Fruit fly (Drosophila melanogaster) whole organism, embryonic: ENCODE results near the gene CG33269.
A peak's percentile ranks its signal among the peaks of the same experiment; 100 is the strongest.

Experiments used
- ATbp ChIP-seq: fragments of 200-800 bp; sonication (Bioruptor generic); optimal IDR thresholded peaks from 2 replicates; lab custom pipeline; 2017; ENCODE audit warnings: missing biosample characterization, mild to moderate bottlenecking, missing genetic modification characterization, missing genetic modification reagents
- Antp ChIP-seq: fragments of 200-800 bp; sonication (Bioruptor generic); optimal IDR thresholded peaks from 3 replicates; lab custom pipeline; 2016; ENCODE audit warnings: missing biosample characterization, missing genetic modification characterization
- Atf-2 ChIP-seq: fragments of 200-800 bp; sonication (Bioruptor generic); optimal IDR thresholded peaks from 2 replicates; lab custom pipeline; 2016; ENCODE audit warnings: missing biosample characterization, missing genetic modification characterization
- BEAF-32 ChIP-seq: fragments of 200-800 bp; sonication (Bioruptor generic); optimal IDR thresholded peaks from 3 replicates; lab custom pipeline; 2017; ENCODE audit warnings: missing biosample characterization, missing genetic modification characterization, mild to moderate bottlenecking, moderate library complexity, missing genetic modification reagents
- BtbVII ChIP-seq: fragments of 200-800 bp; sonication (Bioruptor generic); optimal IDR thresholded peaks from 3 replicates; lab custom pipeline; 2017; ENCODE audit warnings: missing biosample characterization, mild to moderate bottlenecking, missing genetic modification characterization
- CG12942 ChIP-seq: fragments of 200-800 bp; sonication (Bioruptor generic); optimal IDR thresholded peaks from 3 replicates; lab custom pipeline; 2016; ENCODE audit warnings: missing biosample characterization, missing genetic modification characterization
- CG13894 ChIP-seq: fragments of 200-800 bp; sonication (Bioruptor generic); optimal IDR thresholded peaks from 3 replicates; lab custom pipeline; 2018; ENCODE audit warnings: missing biosample characterization, mild to moderate bottlenecking, missing genetic modification characterization, moderate library complexity
- CG14710 ChIP-seq: fragments of 200-800 bp; sonication (Bioruptor generic); optimal IDR thresholded peaks from 3 replicates; lab custom pipeline; 2019; ENCODE audit warnings: missing biosample characterization, mild to moderate bottlenecking, missing genetic modification characterization, moderate library complexity
- CG15601 ChIP-seq: fragments of 200-800 bp; sonication (Bioruptor generic); optimal IDR thresholded peaks from 3 replicates; lab custom pipeline; 2019; ENCODE audit warnings: missing biosample characterization, mild to moderate bottlenecking, missing genetic modification characterization, moderate library complexity
- CG16815 ChIP-seq: fragments of 200-800 bp; sonication (Bioruptor generic); optimal IDR thresholded peaks from 3 replicates; lab custom pipeline; 2017; ENCODE audit warnings: missing biosample characterization, mild to moderate bottlenecking, missing genetic modification characterization
- CG18011 ChIP-seq: fragments of 200-800 bp; sonication (Bioruptor generic); optimal IDR thresholded peaks from 2 replicates; lab custom pipeline; 2017; ENCODE audit warnings: missing biosample characterization, missing genetic modification characterization, mild to moderate bottlenecking, moderate library complexity, missing genotype
- CG18599 ChIP-seq: fragments of 200-800 bp; sonication (Bioruptor generic); optimal IDR thresholded peaks from 3 replicates; lab custom pipeline; 2017; ENCODE audit warnings: missing biosample characterization, missing genetic modification characterization, mild to moderate bottlenecking, moderate library complexity, missing genetic modification reagents
- CG30403 ChIP-seq: fragments of 200-800 bp; sonication (Bioruptor generic); optimal IDR thresholded peaks from 3 replicates; lab custom pipeline; 2016; ENCODE audit warnings: missing biosample characterization, missing genetic modification characterization
- CG33213 ChIP-seq: fragments of 200-800 bp; sonication (Bioruptor generic); optimal IDR thresholded peaks from 3 replicates; lab custom pipeline; 2016; ENCODE audit warnings: missing biosample characterization, missing genetic modification characterization
- CG34376 ChIP-seq: fragments of 200-800 bp; sonication (Bioruptor generic); optimal IDR thresholded peaks from 2 replicates; lab custom pipeline; 2018; ENCODE audit warnings: missing biosample characterization, mild to moderate bottlenecking, missing genetic modification characterization
- CG42726 ChIP-seq: fragments of 200-800 bp; sonication (Bioruptor generic); IDR thresholded peaks from 2 replicates; pipeline ENCODE4 v1.3.6; 2022; ENCODE audit warnings: missing biosample characterization, missing genetic modification characterization; ENCODE audit not compliant: partially characterized antibody
- CG4404 ChIP-seq: fragments of 200-800 bp; sonication (Bioruptor generic); IDR thresholded peaks from 2 replicates; pipeline ENCODE4 v1.3.6; 2022; ENCODE audit warnings: missing biosample characterization, missing genetic modification characterization
- CG7987 ChIP-seq: fragments of 200-800 bp; sonication (Bioruptor generic); optimal IDR thresholded peaks from 2 replicates; lab custom pipeline; 2018; ENCODE audit warnings: missing biosample characterization, mild to moderate bottlenecking, missing genetic modification characterization, moderate library complexity
- CG8089 ChIP-seq: fragments of 200-800 bp; sonication (Bioruptor generic); optimal IDR thresholded peaks from 3 replicates; lab custom pipeline; 2016; ENCODE audit warnings: missing biosample characterization, missing genetic modification characterization
- CG9932 ChIP-seq: fragments of 200-800 bp; sonication (Bioruptor generic); IDR thresholded peaks from 2 replicates; pipeline ENCODE4 v1.3.6; 2022; ENCODE audit warnings: missing biosample characterization, missing genetic modification characterization
- CTCF ChIP-seq: fragments of 200-800 bp; sonication (Bioruptor generic); optimal IDR thresholded peaks from 2 replicates; lab custom pipeline; 2017; ENCODE audit warnings: missing biosample characterization, mild to moderate bottlenecking, missing genetic modification characterization, moderate library complexity
- ERR ChIP-seq: fragments of 200-800 bp; sonication (Bioruptor generic); optimal IDR thresholded peaks from 2 replicates; lab custom pipeline; 2016; ENCODE audit warnings: missing biosample characterization, missing genetic modification characterization
- Fer2 ChIP-seq: fragments of 200-800 bp; sonication (Bioruptor generic); optimal IDR thresholded peaks from 2 replicates; lab custom pipeline; 2018; ENCODE audit warnings: missing biosample characterization, mild to moderate bottlenecking, missing genetic modification characterization, moderate library complexity
- Gsc ChIP-seq: fragments of 200-800 bp; sonication (Bioruptor generic); IDR thresholded peaks from 2 replicates; pipeline ENCODE4 v1.3.6; 2022; ENCODE audit warnings: missing biosample characterization, missing genetic modification characterization
- Hmr ChIP-seq: fragments of 200-800 bp; sonication (Bioruptor generic); optimal IDR thresholded peaks from 3 replicates; lab custom pipeline; 2017; ENCODE audit warnings: mild to moderate bottlenecking, missing biosample characterization, missing genetic modification reagents, missing genetic modification characterization
- Mad ChIP-seq: fragments of 200-800 bp; sonication (Bioruptor generic); optimal IDR thresholded peaks from 2 replicates; lab custom pipeline; 2016; ENCODE audit warnings: missing biosample characterization, missing genetic modification characterization
- Myb ChIP-seq: fragments of 200-800 bp; sonication (Bioruptor generic); optimal IDR thresholded peaks from 2 replicates; lab custom pipeline; 2016; ENCODE audit warnings: missing biosample characterization, missing genetic modification characterization
- NFAT ChIP-seq: fragments of 200-800 bp; sonication (Bioruptor generic); IDR thresholded peaks from 2 replicates; pipeline ENCODE4 v1.3.6; 2022; ENCODE audit warnings: missing biosample characterization, missing genetic modification characterization
- Scr ChIP-seq: fragments of 200-800 bp; sonication (Bioruptor generic); IDR thresholded peaks from 2 replicates; pipeline ENCODE4 v1.3.6; 2022; ENCODE audit warnings: missing biosample characterization, missing genetic modification characterization; ENCODE audit not compliant: partially characterized antibody
- Spps ChIP-seq: fragments of 200-800 bp; sonication (Bioruptor generic); optimal IDR thresholded peaks from 2 replicates; lab custom pipeline; 2018; ENCODE audit warnings: missing biosample characterization, mild to moderate bottlenecking, missing genetic modification characterization
- Sry-β ChIP-seq: fragments of 200-800 bp; sonication (Bioruptor generic); optimal IDR thresholded peaks from 2 replicates; lab custom pipeline; 2018; ENCODE audit warnings: missing biosample characterization, mild to moderate bottlenecking, missing genetic modification characterization, moderate library complexity
- bab2 ChIP-seq: fragments of 200-800 bp; sonication (Bioruptor generic); optimal IDR thresholded peaks from 2 replicates; lab custom pipeline; 2016; ENCODE audit warnings: missing biosample characterization, missing genetic modification characterization
- bowl ChIP-seq: fragments of 200-800 bp; sonication (Bioruptor generic); IDR thresholded peaks from 2 replicates; pipeline ENCODE4 v1.3.6; 2022; ENCODE audit warnings: missing biosample characterization, missing genetic modification characterization
- dan ChIP-seq: fragments of 200-800 bp; sonication (Bioruptor generic); IDR thresholded peaks from 2 replicates; pipeline ENCODE4 v1.3.6; 2022; ENCODE audit warnings: missing biosample characterization, missing genetic modification characterization
- ems ChIP-seq: fragments of 200-800 bp; sonication (Bioruptor generic); optimal IDR thresholded peaks from 3 replicates; lab custom pipeline; 2016; ENCODE audit warnings: missing biosample characterization, missing genetic modification characterization
- fd3F ChIP-seq: fragments of 200-800 bp; sonication (Bioruptor generic); optimal IDR thresholded peaks from 2 replicates; lab custom pipeline; 2018; ENCODE audit warnings: missing biosample characterization, mild to moderate bottlenecking, missing genetic modification characterization, moderate library complexity
- hkb ChIP-seq, 2 experiments: fragments of 200-800 bp in 1 of 2; fragments of >200 bp in 1 of 2; sonication (Bioruptor generic) in 1 of 2; IDR thresholded peaks in 1 of 2; optimal IDR thresholded peaks in 1 of 2; 2 replicates each; pipeline versions ENCODE4 v1.3.6 to Lab custom; 2017 to 2022; ENCODE audit warnings: missing biosample characterization in 1 of 2, missing genetic modification characterization in 1 of 2
- jing ChIP-seq: fragments of 200-800 bp; sonication (Bioruptor generic); optimal IDR thresholded peaks from 2 replicates; lab custom pipeline; 2018; ENCODE audit warnings: missing biosample characterization, mild to moderate bottlenecking, missing genetic modification characterization
- lab ChIP-seq: fragments of 200-800 bp; sonication (Bioruptor generic); optimal IDR thresholded peaks from 3 replicates; lab custom pipeline; 2017; ENCODE audit warnings: missing biosample characterization, missing genetic modification characterization, mild to moderate bottlenecking, moderate library complexity, missing genetic modification reagents
- maf-S ChIP-seq: fragments of 200-800 bp; sonication (Bioruptor generic); optimal IDR thresholded peaks from 2 replicates; lab custom pipeline; 2016; ENCODE audit warnings: missing biosample characterization, missing genetic modification characterization
- org-1 ChIP-seq: fragments of 200-800 bp; sonication (Bioruptor generic); optimal IDR thresholded peaks from 2 replicates; lab custom pipeline; 2017; ENCODE audit warnings: missing biosample characterization, missing genetic modification characterization
- pb ChIP-seq: fragments of 200-800 bp; sonication (Bioruptor generic); optimal IDR thresholded peaks from 3 replicates; lab custom pipeline; 2016; ENCODE audit warnings: missing biosample characterization, missing genetic modification characterization
- sima ChIP-seq: fragments of 200-800 bp; sonication (Bioruptor generic); optimal IDR thresholded peaks from 2 replicates; lab custom pipeline; 2016; ENCODE audit warnings: missing biosample characterization, missing genetic modification characterization
- sug ChIP-seq: fragments of 200-800 bp; optimal IDR thresholded peaks from 2 replicates; lab custom pipeline; 2019; ENCODE audit warnings: missing biosample characterization, mild to moderate bottlenecking, missing genetic modification characterization, moderate library complexity
- tll ChIP-seq, 2 experiments: fragments of 200-800 bp in 1 of 2; fragments of >200 bp in 1 of 2; sonication (Bioruptor generic) in 1 of 2; optimal IDR thresholded peaks; 2 replicates each; lab custom pipeline; 2017 to 2019; ENCODE audit warnings: missing biosample characterization in 2 of 2, missing genetic modification characterization in 2 of 2, mild to moderate bottlenecking in 1 of 2, moderate library complexity in 1 of 2
- trem ChIP-seq: fragments of 200-800 bp; optimal IDR thresholded peaks from 3 replicates; lab custom pipeline; 2019; ENCODE audit warnings: missing biosample characterization, mild to moderate bottlenecking, missing genetic modification characterization, moderate library complexity
- trh ChIP-seq: fragments of 200-800 bp; sonication (Bioruptor generic); optimal IDR thresholded peaks from 2 replicates; lab custom pipeline; 2016; ENCODE audit warnings: missing biosample characterization, missing genetic modification characterization
- tx ChIP-seq: fragments of 200-800 bp; sonication (Bioruptor generic); optimal IDR thresholded peaks from 2 replicates; lab custom pipeline; 2016; ENCODE audit warnings: missing biosample characterization, missing genetic modification characterization
- unc-4 ChIP-seq: fragments of 200-800 bp; sonication (Bioruptor generic); IDR thresholded peaks from 2 replicates; pipeline ENCODE4 v1.3.6; 2022; ENCODE audit warnings: missing biosample characterization, missing genetic modification characterization; ENCODE audit not compliant: partially characterized antibody
- zen2 ChIP-seq: fragments of 200-800 bp; sonication (Bioruptor generic); IDR thresholded peaks from 3 replicates; pipeline ENCODE4 v1.3.6; 2022; ENCODE audit warnings: missing biosample characterization, missing genetic modification characterization; ENCODE audit not compliant: partially characterized antibody

Gene CG33269

dm6 chr3L:11533704-11534319 is 48.2 kb downstream of the CG33269 start (continued):
- TF ChIP-seq hkb (optimal IDR thresholded peaks at IDR 0.05; lab: Kevin White, UChicago) (no peak), hkb (GFP tag; IDR thresholded peaks at IDR 0.05; lab: Robert Waterston, UW) (no peak), CG13894 (tag; lab: Kevin White, UChicago) (peak; percentile 13), trh (no peak), CG15601 (tag; lab: Kevin White, UChicago) (no peak), sug (tag; lab: Kevin White, UChicago) (peak; percentile 35), pb (GFP tag; lab: Kevin White, UChicago) (no peak), CTCF (GFP tag; lab: Kevin White, UChicago) (no peak), CG42726 (GFP tag; lab: Robert Waterston, UW) (no peak), maf-S (GFP tag; lab: Kevin White, UChicago) (no peak), CG33213 (GFP tag; lab: Kevin White, UChicago) (no peak), tx (GFP tag; lab: Kevin White, UChicago) (no peak), CG16815 (GFP tag; lab: Kevin White, UChicago) (no peak), Scr (GFP tag; lab: Robert Waterston, UW) (no peak), CG12942 (GFP tag; lab: Kevin White, UChicago) (no peak), CG34376 (GFP tag; lab: Kevin White, UChicago) (peak; percentile 78), ERR (GFP tag; lab: Kevin White, UChicago) (no peak), org-1 (GFP tag; lab: Kevin White, UChicago) (peak; percentile 61), CG4404 (GFP tag; lab: Robert Waterston, UW) (no peak), Hmr (GFP tag; lab: Kevin White, UChicago) (peak; percentile 58), fd3F (GFP tag; lab: Kevin White, UChicago) (peak; percentile 44), CG18011 (GFP tag; lab: Kevin White, UChicago) (no peak), Antp (GFP tag; lab: Kevin White, UChicago) (no peak), bab2 (GFP tag; lab: Kevin White, UChicago) (no peak), jing (GFP tag; lab: Kevin White, UChicago) (no peak), CG9932 (GFP tag; lab: Robert Waterston, UW) (peak; percentile 63), ATbp (no peak), Myb (GFP tag; lab: Kevin White, UChicago) (peak; percentile 30), Atf-2 (peak; percentile 13), CG18599 (GFP tag; lab: Kevin White, UChicago) (peak; percentile 69), Gsc (no peak), Fer2 (tag; lab: Kevin White, UChicago) (peak; percentile 14), zen2 (GFP tag; lab: Robert Waterston, UW) (no peak), lab (peak; percentile 56), BEAF-32 (no peak), Sry-β (no peak), CG8089 (GFP tag; lab: Kevin White, UChicago) (no peak), NFAT (GFP tag; lab: Robert Waterston, UW) (peak; percentile 4; the same call in 1 of the 2 replicates), unc-4 (no peak), BtbVII (peak; percentile 34), CG30403 (GFP tag; lab: Kevin White, UChicago) (peak; percentile 52), bowl (GFP tag; lab: Robert Waterston, UW) (0 out of 2 replicates have a peak, but pooled peaks have one; percentile 31), tll (GFP tag; optimal IDR thresholded peaks at IDR 0.05; lab: Kevin White, UChicago) (no peak), sima (GFP tag; lab: Kevin White, UChicago) (no peak), CG14710 (tag; lab: Kevin White, UChicago) (no peak), dan (GFP tag; lab: Robert Waterston, UW) (no peak), Mad (GFP tag; lab: Kevin White, UChicago) (no peak), trem (tag; lab: Kevin White, UChicago) (no peak), ems (GFP tag; lab: Kevin White, UChicago) (no peak), CG7987 (no peak), Spps (tag; lab: Kevin White, UChicago) (no peak)
